Worm (Caenorhabditis elegans) whole organism, L2 larva: ENCODE measurements around the gene F07E5.8.
"Not testable (repeated sequence)": the region's sequence is repeated elsewhere in the genome, so short reads cannot be mapped to it uniquely, and the experiment has no call there.

ENCODE experiments used
- ZK546.5 ChIP-seq: sonication (generic microtip); optimal IDR thresholded peaks from 2 replicates; lab custom pipeline; 2017; ENCODE audit warnings: missing biosample characterization, missing genetic modification characterization
- blmp-1 ChIP-seq: sonication (generic microtip); optimal IDR thresholded peaks from 2 replicates; lab custom pipeline; 2017; ENCODE audit warnings: missing genetic modification characterization, mild to moderate bottlenecking, missing compliant biosample characterization, antibody characterized with exemption, moderate library complexity; ENCODE audit not compliant: insufficient read depth
- ceh-16 ChIP-seq: fragments of 150-350 bp; optimal IDR thresholded peaks from 2 replicates; lab custom pipeline; 2014; ENCODE audit warnings: missing biosample characterization, missing genetic modification characterization
- ceh-82 ChIP-seq: fragments of 150-350 bp; optimal IDR thresholded peaks from 2 replicates; lab custom pipeline; 2014; ENCODE audit warnings: missing biosample characterization, missing genetic modification characterization
- elt-1 ChIP-seq: fragments of 150-350 bp; optimal IDR thresholded peaks from 2 replicates; lab custom pipeline; 2014; ENCODE audit warnings: missing biosample characterization, missing genetic modification characterization
- lin-11 ChIP-seq: fragments of 150-350 bp; sonication (generic microtip); optimal IDR thresholded peaks from 2 replicates; lab custom pipeline; 2014; ENCODE audit warnings: missing biosample characterization, missing genetic modification characterization, inconsistent platforms, mixed read lengths
- mdl-1 ChIP-seq, 2 experiments: fragments of 150-350 bp in 1 of 2; sonication (generic microtip) in 1 of 2; optimal IDR thresholded peaks; 2 replicates each; lab custom pipeline; 2017; ENCODE audit warnings: missing biosample characterization in 2 of 2, missing genetic modification characterization in 2 of 2
- nhr-10 ChIP-seq: sonication (generic microtip); optimal IDR thresholded peaks from 2 replicates; lab custom pipeline; 2017; ENCODE audit warnings: missing biosample characterization, missing genetic modification characterization
- nhr-12 ChIP-seq: fragments of 150-350 bp; optimal IDR thresholded peaks from 2 replicates; lab custom pipeline; 2014; ENCODE audit warnings: missing biosample characterization, missing genetic modification characterization
- nhr-237 ChIP-seq: fragments of 150-350 bp; optimal IDR thresholded peaks from 2 replicates; lab custom pipeline; 2014; ENCODE audit warnings: missing biosample characterization, missing genetic modification characterization
- sem-4 ChIP-seq: fragments of 150-350 bp; optimal IDR thresholded peaks from 2 replicates; lab custom pipeline; 2014; ENCODE audit warnings: missing biosample characterization, missing genetic modification reagents, missing genetic modification characterization
- skn-1 ChIP-seq: sonication (generic microtip); optimal IDR thresholded peaks from 2 replicates; lab custom pipeline; 2017; ENCODE audit warnings: missing biosample characterization, missing genetic modification characterization
- snpc-4 ChIP-seq: fragments of 150-350 bp; optimal IDR thresholded peaks from 2 replicates; lab custom pipeline; 2014; ENCODE audit warnings: missing biosample characterization, missing genetic modification characterization
- unc-62 ChIP-seq: fragments of 150-350 bp; optimal IDR thresholded peaks from 2 replicates; lab custom pipeline; 2014; ENCODE audit warnings: missing biosample characterization, missing genetic modification reagents, missing genetic modification characterization

ce11 chrII:2023514-2023913, 51.9 kb downstream of the F07E5.8 start, which contains the start of gene cya-2:
- not testable (repeated sequence) for TF ChIP-seq ceh-16 (tag; lab: Kevin White, UChicago); lin-11 (tag; lab: Kevin White, UChicago); nhr-12; nhr-237 (tag; lab: Kevin White, UChicago); mdl-1 (tag; optimal IDR thresholded peaks at IDR 0.05; lab: Kevin White, UChicago); snpc-4; elt-1; sem-4 (tag; lab: Kevin White, UChicago); unc-62 (GFP tag; lab: Kevin White, UChicago); nhr-10 (tag; lab: Kevin White, UChicago); skn-1 (tag; lab: Kevin White, UChicago); ZK546.5 (tag; lab: Kevin White, UChicago); blmp-1 (tag; lab: Kevin White, UChicago); ceh-82 (tag; lab: Kevin White, UChicago)
